Worm (Caenorhabditis elegans) whole organism, L3 larva: ENCODE data around the gene srv-28.
"Not testable (repeated sequence)": the region's sequence is repeated elsewhere in the genome, so short reads cannot be mapped to it uniquely, and the experiment has no call there.

Source experiments
- aly-2 ChIP-seq: fragments of 150-350 bp; optimal IDR thresholded peaks from 2 replicates; lab custom pipeline; 2014; ENCODE audit warnings: missing biosample characterization, missing genetic modification characterization
- ceh-16 ChIP-seq: sonication (generic microtip); optimal IDR thresholded peaks from 2 replicates; lab custom pipeline; 2017; ENCODE audit warnings: missing biosample characterization, missing genetic modification characterization
- elt-1 ChIP-seq: fragments of 150-350 bp; optimal IDR thresholded peaks from 2 replicates; lab custom pipeline; 2014; ENCODE audit warnings: missing biosample characterization, missing genetic modification characterization
- lin-39 ChIP-seq: fragments of 150-350 bp; optimal IDR thresholded peaks from 2 replicates; lab custom pipeline; 2018; ENCODE audit warnings: missing biosample characterization, missing genetic modification reagents, missing genetic modification characterization
- skn-1 ChIP-seq: fragments of 150-350 bp; optimal IDR thresholded peaks from 2 replicates; lab custom pipeline; 2014; ENCODE audit warnings: missing biosample characterization, missing genetic modification characterization

DNA sequence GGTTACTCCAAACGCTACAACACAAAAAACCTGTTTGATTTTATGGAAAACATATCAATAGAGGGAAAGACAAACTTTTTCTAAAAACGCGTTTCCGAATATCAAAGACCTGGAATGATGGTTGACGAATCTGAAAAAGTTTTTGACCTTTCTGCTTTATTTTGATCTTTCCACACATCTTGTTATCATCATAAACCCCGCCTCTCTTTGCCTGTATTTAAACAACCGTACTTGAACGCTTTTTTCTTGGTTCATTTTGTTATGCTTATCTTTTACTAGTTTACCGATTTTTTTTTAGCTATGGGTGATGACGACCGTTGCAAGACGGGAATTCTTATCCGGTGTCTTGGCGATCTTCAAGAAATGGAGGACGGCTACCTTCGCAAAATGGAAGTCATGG is 10.1 kb downstream of the srv-28 start, which contains the start of gene T13A10.2:
- not testable (repeated sequence) for TF ChIP-seq skn-1; lin-39 (tag; lab: Kevin White, UChicago); elt-1 (tag; lab: Kevin White, UChicago); aly-2 (tag; lab: Kevin White, UChicago); ceh-16 (tag; lab: Kevin White, UChicago)
